Worm (Caenorhabditis elegans): ENCODE measurements around the gene F55B11.2.
"Not testable (repeated sequence)": the region's sequence is repeated elsewhere in the genome, so short reads cannot be mapped to it uniquely, and the experiment has no call there.

- not testable (repeated sequence) for TF ChIP-seq him-1, dao-5, W03F9.2 (tag; optimal IDR thresholded peaks at IDR 0.05)
These were observed 4.3 kb upstream of the F55B11.2 start, which contains the start of gene F55B11.5 for ce11 chrIV:14427395-14427794.
